Worm (Caenorhabditis elegans) whole organism, mixed stage, embryonic: ENCODE data around the gene kvs-5.
"Not testable (repeated sequence)": the region's sequence is repeated elsewhere in the genome, so short reads cannot be mapped to it uniquely, and the experiment has no call there.

Source experiments
- M03D4.4 ChIP-seq: sonication (generic microtip); optimal IDR thresholded peaks from 2 replicates; lab custom pipeline; 2017; ENCODE audit warnings: mild to moderate bottlenecking, missing genetic modification characterization, missing compliant biosample characterization
- bed-3 ChIP-seq: fragments of 200-800 bp; sonication (Bioruptor generic); optimal IDR thresholded peaks from 3 replicates; lab custom pipeline; 2018; ENCODE audit warnings: mild to moderate bottlenecking, missing genetic modification characterization, moderate library complexity, missing compliant biosample characterization
- blmp-1 ChIP-seq: fragments of 150-350 bp; optimal IDR thresholded peaks from 2 replicates; lab custom pipeline; 2014; ENCODE audit warnings: missing biosample characterization, missing genetic modification characterization
- ceh-43 ChIP-seq: fragments of 200-800 bp; sonication (Bioruptor generic); optimal IDR thresholded peaks from 2 replicates; lab custom pipeline; 2018; ENCODE audit warnings: mild to moderate bottlenecking, missing genetic modification characterization, moderate library complexity, missing compliant biosample characterization
- ceh-83 ChIP-seq: fragments of 200-800 bp; sonication (Bioruptor generic); optimal IDR thresholded peaks from 2 replicates; lab custom pipeline; 2018; ENCODE audit warnings: mild to moderate bottlenecking, missing genetic modification characterization, missing compliant biosample characterization
- ces-1 ChIP-seq: fragments of 150-350 bp; optimal IDR thresholded peaks from 2 replicates; lab custom pipeline; 2014; ENCODE audit warnings: missing biosample characterization, missing genetic modification reagents, missing genetic modification characterization
- cnd-1 ChIP-seq: fragments of 200-800 bp; sonication (Bioruptor generic); optimal IDR thresholded peaks from 2 replicates; lab custom pipeline; 2018; ENCODE audit warnings: mild to moderate bottlenecking, missing genetic modification characterization, missing compliant biosample characterization
- drap-1 ChIP-seq: fragments of 200-800 bp; sonication (Bioruptor generic); optimal IDR thresholded peaks from 3 replicates; lab custom pipeline; 2018; ENCODE audit warnings: mild to moderate bottlenecking, missing genetic modification characterization, missing compliant biosample characterization
- elt-1 ChIP-seq: sonication (generic microtip); optimal IDR thresholded peaks from 2 replicates; lab custom pipeline; 2017; ENCODE audit warnings: missing genetic modification characterization, mild to moderate bottlenecking, missing compliant biosample characterization, antibody characterized with exemption, moderate library complexity, borderline replicate concordance; ENCODE audit not compliant: insufficient read depth
- elt-3 ChIP-seq: fragments of 150-350 bp; optimal IDR thresholded peaks from 2 replicates; lab custom pipeline; 2014; ENCODE audit warnings: missing biosample characterization, missing genetic modification characterization
- ham-2 ChIP-seq: fragments of 200-800 bp; sonication (Bioruptor generic); optimal IDR thresholded peaks from 2 replicates; lab custom pipeline; 2018; ENCODE audit warnings: mild to moderate bottlenecking, missing genetic modification characterization, missing compliant biosample characterization
- lin-13 ChIP-seq: fragments of 150-350 bp; optimal IDR thresholded peaks from 2 replicates; lab custom pipeline; 2014; ENCODE audit warnings: missing biosample characterization, missing genetic modification characterization
- lin-32 ChIP-seq: fragments of 200-800 bp; sonication (Bioruptor generic); optimal IDR thresholded peaks from 2 replicates; lab custom pipeline; 2018; ENCODE audit warnings: mild to moderate bottlenecking, missing genetic modification characterization, missing compliant biosample characterization
- lsy-2 ChIP-seq: fragments of 150-350 bp; optimal IDR thresholded peaks from 2 replicates; lab custom pipeline; 2014; ENCODE audit warnings: missing biosample characterization, missing genetic modification characterization
- mls-2 ChIP-seq: sonication (generic microtip); optimal IDR thresholded peaks from 2 replicates; lab custom pipeline; 2016; ENCODE audit warnings: mild to moderate bottlenecking, missing genetic modification characterization, moderate library complexity, missing compliant biosample characterization
- nhr-12 ChIP-seq: fragments of 150-350 bp; optimal IDR thresholded peaks from 2 replicates; lab custom pipeline; 2014; ENCODE audit warnings: missing biosample characterization, missing genetic modification characterization
- nhr-237 ChIP-seq: fragments of 150-350 bp; optimal IDR thresholded peaks from 2 replicates; lab custom pipeline; 2014; ENCODE audit warnings: missing biosample characterization, missing genetic modification characterization
- nhr-28 ChIP-seq: fragments of 150-350 bp; optimal IDR thresholded peaks from 2 replicates; lab custom pipeline; 2014; ENCODE audit warnings: missing biosample characterization, missing genetic modification characterization
- nhr-76 ChIP-seq: sonication (generic microtip); optimal IDR thresholded peaks from 2 replicates; lab custom pipeline; 2017; ENCODE audit warnings: missing biosample characterization, missing genetic modification characterization
- sem-2 ChIP-seq: fragments of 200-800 bp; sonication (Bioruptor generic); optimal IDR thresholded peaks from 2 replicates; lab custom pipeline; 2018; ENCODE audit warnings: mild to moderate bottlenecking, missing genetic modification characterization, missing compliant biosample characterization
- sptf-1 ChIP-seq: sonication (generic microtip); optimal IDR thresholded peaks from 2 replicates; lab custom pipeline; 2017; ENCODE audit warnings: mild to moderate bottlenecking, missing genetic modification characterization, moderate library complexity, missing compliant biosample characterization
- tbx-8 ChIP-seq: fragments of 200-800 bp; sonication (Bioruptor generic); optimal IDR thresholded peaks from 2 replicates; lab custom pipeline; 2018; ENCODE audit warnings: mild to moderate bottlenecking, missing genetic modification characterization, moderate library complexity, missing compliant biosample characterization
- unc-120 ChIP-seq: sonication (generic microtip); optimal IDR thresholded peaks from 2 replicates; lab custom pipeline; 2017; ENCODE audit warnings: missing genetic modification characterization, missing compliant biosample characterization; ENCODE audit not compliant: poor library complexity, severe bottlenecking
- unc-39 ChIP-seq: fragments of 150-350 bp; optimal IDR thresholded peaks from 2 replicates; lab custom pipeline; 2014; ENCODE audit warnings: missing biosample characterization, missing genetic modification characterization
- unc-62 ChIP-seq: fragments of 150-350 bp; optimal IDR thresholded peaks from 2 replicates; lab custom pipeline; 2014; ENCODE audit warnings: missing biosample characterization, missing genetic modification reagents, missing genetic modification characterization
- zip-8 ChIP-seq: fragments of 150-350 bp; optimal IDR thresholded peaks from 2 replicates; lab custom pipeline; 2014; ENCODE audit warnings: missing biosample characterization, missing genetic modification characterization
- ztf-11 ChIP-seq: fragments of 150-350 bp; optimal IDR thresholded peaks from 2 replicates; lab custom pipeline; 2014; ENCODE audit warnings: missing biosample characterization, missing genetic modification characterization

Gene kvs-5

ce11 chrIV:763377-764063 lies 27.0 kb downstream of the kvs-5 start, which contains the start of gene col-103:
Gene col-103, minus strand, starts transcription at chrIV:763678.
- no peak for TF ChIP-seq zip-8 (tag; lab: Kevin White, UChicago)
- no peak for TF ChIP-seq nhr-12 (tag; lab: Kevin White, UChicago)
- no peak for TF ChIP-seq ham-2
- no peak for TF ChIP-seq elt-1 (tag; lab: Kevin White, UChicago)
- no peak for TF ChIP-seq tbx-8 (GFP tag; lab: Kevin White, UChicago)
- no peak for TF ChIP-seq drap-1 (GFP tag; lab: Kevin White, UChicago)
- no peak for TF ChIP-seq cnd-1 (tag; lab: Kevin White, UChicago)
- TF ChIP-seq bed-3 (GFP tag; lab: Kevin White, UChicago): no peak

ce11 chrIV:768312-768711 lies 31.8 kb downstream of the kvs-5 start, which contains the start of gene F56B3.2:
Gene F56B3.2, minus strand, starts transcription at chrIV:768584.
- TF ChIP-seq cnd-1 (tag; lab: Kevin White, UChicago): no peak
- peak; percentile 31 for TF ChIP-seq ham-2
- peak; percentile 93 for TF ChIP-seq blmp-1 (tag; lab: Kevin White, UChicago)
- TF ChIP-seq nhr-76 (tag; lab: Kevin White, UChicago): no peak
- TF ChIP-seq nhr-28 (tag; lab: Kevin White, UChicago): no peak

- not testable (repeated sequence) for TF ChIP-seq tbx-8 (GFP tag; lab: Kevin White, UChicago); unc-120; unc-62 (GFP tag; lab: Kevin White, UChicago)
Measured at ce11 chrIV:771061-771460, 34.5 kb downstream of the kvs-5 start, which contains the start of gene F56B3.9. Gene F56B3.9, plus strand, starts transcription at chrIV:771361.

- TF ChIP-seq drap-1 (GFP tag; lab: Kevin White, UChicago) (no peak), sptf-1 (tag; lab: Kevin White, UChicago) (peak; percentile 3), unc-39 (tag; lab: Kevin White, UChicago) (no peak), cnd-1 (tag; lab: Kevin White, UChicago) (no peak)
Measured at ce11 chrIV:772931-773330, 36.4 kb downstream of the kvs-5 start, which contains the start of gene mrpl-2. Gene mrpl-2, plus strand, starts transcription at chrIV:773237.

- no peak for TF ChIP-seq elt-1 (tag; lab: Kevin White, UChicago)
- no peak for TF ChIP-seq ceh-43 (GFP tag; lab: Kevin White, UChicago)
- no peak for TF ChIP-seq lsy-2 (tag; lab: Kevin White, UChicago)
- no peak for TF ChIP-seq cnd-1 (tag; lab: Kevin White, UChicago)
- TF ChIP-seq lin-13 (tag; lab: Kevin White, UChicago): no peak
- no peak for TF ChIP-seq lin-32 (GFP tag; lab: Kevin White, UChicago)
- no peak for TF ChIP-seq unc-62 (GFP tag; lab: Kevin White, UChicago)
- TF ChIP-seq ces-1: no peak
- no peak for TF ChIP-seq unc-39 (tag; lab: Kevin White, UChicago)
- no peak for TF ChIP-seq blmp-1 (tag; lab: Kevin White, UChicago)
- no peak for TF ChIP-seq bed-3 (GFP tag; lab: Kevin White, UChicago)
- no peak for TF ChIP-seq mls-2 (tag; lab: Kevin White, UChicago)
- TF ChIP-seq elt-3 (tag; lab: Kevin White, UChicago): no peak
- no peak for TF ChIP-seq nhr-76 (tag; lab: Kevin White, UChicago)
- no peak for TF ChIP-seq ztf-11
- TF ChIP-seq M03D4.4 (tag; lab: Kevin White, UChicago): no peak
Measured at ce11 chrIV:773580-773979, 37.0 kb downstream of the kvs-5 start.

ce11 chrIV:778484-778883 lies 41.9 kb downstream of the kvs-5 start, which contains the start of gene ugt-52:
Gene ugt-52, plus strand, starts transcription at chrIV:778784.
- no peak for TF ChIP-seq ceh-83 (GFP tag; lab: Kevin White, UChicago)
- no peak for TF ChIP-seq sem-2
- TF ChIP-seq nhr-237 (tag; lab: Kevin White, UChicago): no peak
- no peak for TF ChIP-seq tbx-8 (GFP tag; lab: Kevin White, UChicago)
- TF ChIP-seq zip-8 (tag; lab: Kevin White, UChicago): no peak
- TF ChIP-seq lin-32 (GFP tag; lab: Kevin White, UChicago): no peak
- no peak for TF ChIP-seq elt-1 (tag; lab: Kevin White, UChicago)
- no peak for TF ChIP-seq ham-2
- no peak for TF ChIP-seq elt-3 (tag; lab: Kevin White, UChicago)
- no peak for TF ChIP-seq ces-1
- no peak for TF ChIP-seq mls-2 (tag; lab: Kevin White, UChicago)
- TF ChIP-seq lsy-2 (tag; lab: Kevin White, UChicago): no peak
- no peak for TF ChIP-seq blmp-1 (tag; lab: Kevin White, UChicago)
- no peak for TF ChIP-seq unc-62 (GFP tag; lab: Kevin White, UChicago)
